Worm (Caenorhabditis elegans) whole organism, L2 larva: ENCODE results near the gene blos-2.
A peak's percentile ranks its signal among the peaks of the same experiment; 100 is the strongest.

ENCODE experiments used
- C34F6.9 ChIP-seq: fragments of 150-350 bp; optimal IDR thresholded peaks from 2 replicates; lab custom pipeline; 2014; ENCODE audit warnings: missing biosample characterization, missing genetic modification characterization
- F13H6.1 ChIP-seq: sonication (generic microtip); optimal IDR thresholded peaks from 2 replicates; lab custom pipeline; 2016; ENCODE audit warnings: missing genetic modification characterization, missing compliant biosample characterization
- R02D3.7 ChIP-seq: fragments of 150-350 bp; optimal IDR thresholded peaks from 2 replicates; lab custom pipeline; 2014; ENCODE audit warnings: missing biosample characterization, missing genetic modification characterization
- Y55F3AM.14 ChIP-seq: fragments of 200-800 bp; sonication (Bioruptor generic); optimal IDR thresholded peaks from 2 replicates; lab custom pipeline; 2018; ENCODE audit warnings: mild to moderate bottlenecking, missing genetic modification characterization, missing compliant biosample characterization
- ZK546.5 ChIP-seq: sonication (generic microtip); optimal IDR thresholded peaks from 2 replicates; lab custom pipeline; 2017; ENCODE audit warnings: missing biosample characterization, missing genetic modification characterization
- alr-1 ChIP-seq: fragments of 150-350 bp; optimal IDR thresholded peaks from 2 replicates; lab custom pipeline; 2014; ENCODE audit warnings: missing biosample characterization, missing genetic modification characterization
- aly-2 ChIP-seq: fragments of 150-350 bp; optimal IDR thresholded peaks from 2 replicates; lab custom pipeline; 2014; ENCODE audit warnings: missing biosample characterization, missing genetic modification characterization
- ceh-16 ChIP-seq: fragments of 150-350 bp; optimal IDR thresholded peaks from 2 replicates; lab custom pipeline; 2014; ENCODE audit warnings: missing biosample characterization, missing genetic modification characterization
- ceh-82 ChIP-seq: fragments of 150-350 bp; optimal IDR thresholded peaks from 2 replicates; lab custom pipeline; 2014; ENCODE audit warnings: missing biosample characterization, missing genetic modification characterization
- crh-2 ChIP-seq: sonication (generic microtip); optimal IDR thresholded peaks from 2 replicates; lab custom pipeline; 2017; ENCODE audit warnings: missing biosample characterization, missing genetic modification characterization
- dmd-4 ChIP-seq: sonication (generic microtip); optimal IDR thresholded peaks from 2 replicates; lab custom pipeline; 2017; ENCODE audit warnings: missing biosample characterization, missing genetic modification characterization
- egl-27 ChIP-seq: sonication (generic microtip); optimal IDR thresholded peaks from 3 replicates; lab custom pipeline; 2017; ENCODE audit warnings: missing biosample characterization, missing genetic modification reagents, missing genetic modification characterization
- elt-1 ChIP-seq: fragments of 150-350 bp; optimal IDR thresholded peaks from 2 replicates; lab custom pipeline; 2014; ENCODE audit warnings: missing biosample characterization, missing genetic modification characterization
- elt-3 ChIP-seq: sonication (generic microtip); optimal IDR thresholded peaks from 2 replicates; lab custom pipeline; 2017; ENCODE audit warnings: missing biosample characterization, missing genetic modification characterization
- fos-1 ChIP-seq: fragments of 150-350 bp; optimal IDR thresholded peaks from 2 replicates; lab custom pipeline; 2014; ENCODE audit warnings: missing biosample characterization, missing genetic modification characterization
- lin-39 ChIP-seq: fragments of 150-350 bp; optimal IDR thresholded peaks from 2 replicates; lab custom pipeline; 2014; ENCODE audit warnings: missing biosample characterization, missing genetic modification reagents, missing genetic modification characterization
- lsy-2 ChIP-seq, 2 experiments: fragments of 150-350 bp in 1 of 2; sonication (generic microtip) in 1 of 2; optimal IDR thresholded peaks; 2 replicates each; lab custom pipeline; 2014 to 2017; ENCODE audit warnings: missing biosample characterization in 2 of 2, missing genetic modification characterization in 2 of 2
- mbf-1 ChIP-seq: sonication (generic microtip); optimal IDR thresholded peaks from 2 replicates; lab custom pipeline; 2017; ENCODE audit warnings: missing biosample characterization, missing genetic modification characterization
- mdl-1 ChIP-seq, 2 experiments: fragments of 150-350 bp in 1 of 2; sonication (generic microtip) in 1 of 2; optimal IDR thresholded peaks; 2 replicates each; lab custom pipeline; 2017; ENCODE audit warnings: missing biosample characterization in 2 of 2, missing genetic modification characterization in 2 of 2
- nhr-10 ChIP-seq: sonication (generic microtip); optimal IDR thresholded peaks from 2 replicates; lab custom pipeline; 2017; ENCODE audit warnings: missing biosample characterization, missing genetic modification characterization
- nhr-12 ChIP-seq: fragments of 150-350 bp; optimal IDR thresholded peaks from 2 replicates; lab custom pipeline; 2014; ENCODE audit warnings: missing biosample characterization, missing genetic modification characterization
- nhr-129 ChIP-seq: fragments of 150-350 bp; optimal IDR thresholded peaks from 2 replicates; lab custom pipeline; 2014; ENCODE audit warnings: missing biosample characterization, missing genetic modification characterization
- nhr-237 ChIP-seq: fragments of 150-350 bp; optimal IDR thresholded peaks from 2 replicates; lab custom pipeline; 2014; ENCODE audit warnings: missing biosample characterization, missing genetic modification characterization
- nhr-25 ChIP-seq: fragments of 150-350 bp; sonication (generic microtip); optimal IDR thresholded peaks from 3 replicates; lab custom pipeline; 2014; ENCODE audit warnings: missing biosample characterization, missing genetic modification characterization
- nhr-77 ChIP-seq: fragments of 150-350 bp; optimal IDR thresholded peaks from 2 replicates; lab custom pipeline; 2014; ENCODE audit warnings: missing biosample characterization, missing genetic modification characterization
- peb-1 ChIP-seq: fragments of 150-350 bp; optimal IDR thresholded peaks from 2 replicates; lab custom pipeline; 2014; ENCODE audit warnings: missing biosample characterization, missing genetic modification characterization
- sem-4 ChIP-seq: fragments of 150-350 bp; optimal IDR thresholded peaks from 2 replicates; lab custom pipeline; 2014; ENCODE audit warnings: missing biosample characterization, missing genetic modification reagents, missing genetic modification characterization
- sma-3 ChIP-seq: sonication (generic microtip); optimal IDR thresholded peaks from 2 replicates; lab custom pipeline; 2016; ENCODE audit warnings: missing genetic modification reagents, missing genetic modification characterization, missing compliant biosample characterization
- sma-9 ChIP-seq, 2 experiments: fragments of 150-350 bp in 1 of 2; sonication (generic microtip) in 1 of 2; optimal IDR thresholded peaks; 2 replicates each; lab custom pipeline; 2014 to 2016; ENCODE audit warnings: missing genetic modification characterization in 2 of 2, mild to moderate bottlenecking in 1 of 2, missing biosample characterization in 1 of 2, missing compliant biosample characterization in 1 of 2, missing genetic modification reagents in 1 of 2, moderate library complexity in 1 of 2
- unc-39 ChIP-seq: fragments of 150-350 bp; optimal IDR thresholded peaks from 2 replicates; lab custom pipeline; 2014; ENCODE audit warnings: missing biosample characterization, missing genetic modification characterization
- unc-55 ChIP-seq: fragments of 150-350 bp; sonication (generic microtip); optimal IDR thresholded peaks from 3 replicates; lab custom pipeline; 2014; ENCODE audit warnings: missing biosample characterization, missing genetic modification reagents, missing genetic modification characterization
- zag-1 ChIP-seq: fragments of 150-350 bp; optimal IDR thresholded peaks from 2 replicates; lab custom pipeline; 2014; ENCODE audit warnings: missing biosample characterization, missing genetic modification characterization
- ztf-1 ChIP-seq: fragments of 200-800 bp; sonication (Bioruptor generic); conservative IDR thresholded peaks from 2 replicates; pipeline ENCODE4 v1.3.6; 2022; ENCODE audit warnings: missing genetic modification characterization, missing compliant biosample characterization

Gene blos-2

DNA sequence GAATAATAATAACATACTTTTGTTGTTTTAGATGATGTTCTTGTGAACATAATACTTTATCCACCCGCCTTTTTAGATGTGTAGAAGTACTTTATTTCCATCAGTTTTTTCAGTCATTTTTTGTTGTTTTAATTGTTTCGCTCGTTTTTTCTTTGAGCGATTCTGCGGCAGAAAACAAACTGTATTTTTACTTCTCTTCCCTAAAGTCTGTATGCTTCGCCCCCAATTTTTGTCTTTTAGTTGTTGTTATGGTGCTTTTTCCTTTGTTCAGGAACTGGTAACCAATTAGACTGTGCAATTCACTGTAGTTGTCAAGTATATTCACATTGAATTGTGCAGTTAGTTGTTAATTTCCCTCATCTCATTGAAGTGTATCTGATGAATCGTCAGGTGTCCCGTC lies 8.2 kb upstream of the blos-2 start:
- TF ChIP-seq mdl-1 (tag; optimal IDR thresholded peaks at IDR 0.05; lab: Kevin White, UChicago) = no peak
- TF ChIP-seq ZK546.5 (tag; lab: Kevin White, UChicago) = no peak
- no peak for TF ChIP-seq nhr-12 (tag; lab: Kevin White, UChicago)
- no peak for TF ChIP-seq peb-1 (tag; lab: Kevin White, UChicago)
- TF ChIP-seq, all 48 proteins: peak for 0

DNA sequence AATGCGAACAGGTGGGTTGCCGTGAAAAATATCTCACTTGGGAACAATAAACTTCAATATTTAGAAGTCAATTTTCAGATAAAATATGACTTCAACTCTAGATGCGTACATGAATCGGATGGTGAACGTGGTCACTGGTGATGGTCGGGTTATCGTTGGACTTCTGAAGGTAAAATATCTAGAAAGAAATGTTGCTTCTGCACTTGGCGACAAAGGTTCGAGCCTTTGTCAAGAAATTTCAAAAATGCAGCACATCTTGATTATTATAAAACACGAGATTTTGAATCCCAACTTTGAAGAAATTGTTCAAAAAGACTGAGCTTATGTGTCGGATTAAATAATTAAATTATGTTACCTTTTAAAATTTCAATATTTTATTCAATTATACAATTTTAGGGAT lies 7.6 kb upstream of the blos-2 start, which contains the start of gene lsm-8:
lsm-8 (plus strand) TSS at position 79 of the 400 bp plus-strand sequence.
- TF ChIP-seq nhr-237 (tag; lab: Kevin White, UChicago) = no peak
- no peak for TF ChIP-seq zag-1
- TF ChIP-seq nhr-12 (tag; lab: Kevin White, UChicago) = no peak
- no peak for TF ChIP-seq alr-1 (tag; lab: Kevin White, UChicago)
- TF ChIP-seq crh-2 (tag; lab: Kevin White, UChicago) = no peak
- no peak for TF ChIP-seq mbf-1 (tag; lab: Kevin White, UChicago)
- TF ChIP-seq nhr-77 (tag; lab: Kevin White, UChicago) = no peak
- no peak for TF ChIP-seq ceh-16 (tag; lab: Kevin White, UChicago)
- TF ChIP-seq nhr-25 = no peak
- TF ChIP-seq C34F6.9 (tag; lab: Kevin White, UChicago) = no peak
- TF ChIP-seq elt-1 (tag; lab: Kevin White, UChicago) = no peak
- no peak for TF ChIP-seq sma-9 (GFP tag; optimal IDR thresholded peaks at IDR 0.05; lab: Kevin White, UChicago)
- TF ChIP-seq sma-9 (tag; optimal IDR thresholded peaks at IDR 0.05; lab: Kevin White, UChicago) = no peak

DNA sequence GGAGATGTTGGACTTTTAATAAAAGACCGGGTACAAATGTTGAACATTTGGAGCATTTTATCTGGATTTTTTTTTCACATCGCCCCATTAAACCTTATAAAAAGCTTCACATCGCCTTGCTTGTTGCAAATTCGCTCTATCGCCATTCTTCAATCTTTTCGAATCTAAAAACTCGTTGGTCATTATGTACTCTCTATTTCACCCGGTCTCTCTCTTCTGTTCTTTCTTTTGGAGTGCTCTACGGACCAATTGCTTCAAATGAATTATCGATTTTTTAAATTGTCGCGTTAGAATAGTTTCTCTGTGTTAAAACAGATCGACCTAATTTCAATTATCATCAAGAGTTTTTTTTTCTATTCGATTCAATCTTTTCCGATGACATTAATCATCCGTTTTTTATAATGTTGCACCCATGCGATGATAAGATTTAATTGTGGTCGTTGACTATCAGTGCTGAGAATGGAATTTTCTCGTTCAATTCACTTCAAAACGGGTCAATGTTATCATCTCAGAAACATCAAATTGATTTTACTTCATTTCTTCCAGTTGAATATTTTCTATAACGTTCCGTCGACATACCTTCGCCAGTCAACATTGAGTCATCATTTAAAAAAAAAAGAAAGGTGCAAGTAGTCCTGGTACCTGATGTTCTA lies 6.5 kb upstream of the blos-2 start:
- TF ChIP-seq unc-55 (GFP tag; lab: Kevin White, UChicago) = peak; percentile 63
- no peak for TF ChIP-seq Y55F3AM.14 (GFP tag; lab: Kevin White, UChicago)
- no peak for TF ChIP-seq lin-39
- no peak for TF ChIP-seq unc-39 (tag; lab: Kevin White, UChicago)
- no peak for TF ChIP-seq R02D3.7 (tag; lab: Kevin White, UChicago)
- peak; percentile 63 for TF ChIP-seq C34F6.9 (tag; lab: Kevin White, UChicago)
- TF ChIP-seq lsy-2 (tag; optimal IDR thresholded peaks at IDR 0.05; lab: Kevin White, UChicago) = peak in 1 of 2 experiments; percentile 41
- TF ChIP-seq fos-1 (tag; lab: Kevin White, UChicago) = peak; percentile 75

DNA sequence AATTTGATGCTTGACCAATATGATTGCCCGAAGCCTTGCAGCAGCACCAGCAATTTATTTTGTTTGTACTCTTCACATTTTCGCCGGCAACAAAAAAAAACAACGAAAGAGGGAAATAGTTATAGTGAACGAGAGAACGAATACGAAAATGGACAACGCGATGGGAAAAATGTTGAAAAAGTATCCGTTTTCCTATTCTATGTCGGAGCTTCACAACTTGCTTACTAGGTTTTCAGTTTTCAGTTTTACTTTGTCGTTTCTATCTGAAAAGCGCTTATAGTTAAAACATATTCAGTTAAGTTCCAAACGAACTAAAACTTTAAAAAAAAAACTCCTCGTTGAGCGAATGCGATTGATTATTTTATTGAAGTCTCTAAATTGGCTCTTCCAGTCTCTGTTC lies 5.8 kb upstream of the blos-2 start:
- TF ChIP-seq sem-4 = no peak
- no peak for TF ChIP-seq unc-39 (tag; lab: Kevin White, UChicago)
- TF ChIP-seq ceh-82 (tag; lab: Kevin White, UChicago) = no peak
- no peak for TF ChIP-seq nhr-10 (tag; lab: Kevin White, UChicago)
- TF ChIP-seq elt-1 (tag; lab: Kevin White, UChicago) = no peak
- no peak for TF ChIP-seq nhr-129
- no peak for TF ChIP-seq mbf-1 (tag; lab: Kevin White, UChicago)
- TF ChIP-seq zag-1 = no peak
- no peak for TF ChIP-seq fos-1 (tag; lab: Kevin White, UChicago)
- no peak for TF ChIP-seq F13H6.1
- no peak for TF ChIP-seq R02D3.7 (tag; lab: Kevin White, UChicago)
- no peak for TF ChIP-seq ZK546.5 (tag; lab: Kevin White, UChicago)

DNA sequence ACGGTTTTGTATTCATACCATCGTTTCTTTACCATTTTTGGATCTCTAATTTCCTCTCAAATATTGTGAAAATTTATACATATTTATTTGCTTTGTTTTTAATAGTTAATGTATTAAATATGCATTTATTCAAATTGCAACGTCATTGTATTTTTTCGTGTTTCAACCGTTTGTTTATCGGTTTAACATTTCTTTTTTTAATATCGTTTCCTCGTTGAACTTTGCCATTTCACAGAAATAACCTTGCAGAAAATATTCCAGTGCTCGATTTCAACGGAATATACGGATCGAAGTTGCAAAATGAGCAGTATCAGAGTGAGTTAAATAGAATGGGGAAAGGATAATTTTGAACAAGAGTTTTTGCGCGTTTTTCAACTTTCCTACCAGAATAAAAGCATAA lies 4.7 kb upstream of the blos-2 start, which contains the start of gene seu-1:
seu-1 (plus strand) TSS at position 301 of the 400 bp plus-strand sequence.
- TF ChIP-seq nhr-25 (no peak), dmd-4 (tag; lab: Kevin White, UChicago) (no peak), aly-2 (tag; lab: Kevin White, UChicago) (no peak), elt-3 (tag; lab: Kevin White, UChicago) (no peak), egl-27 (tag; lab: Kevin White, UChicago) (no peak), ztf-1 (GFP tag; lab: Robert Waterston, UW) (no peak), nhr-12 (tag; lab: Kevin White, UChicago) (no peak), sem-4 (no peak), lin-39 (no peak), peb-1 (tag; lab: Kevin White, UChicago) (no peak), sma-3 (GFP tag; lab: Kevin White, UChicago) (no peak)
